Worm (Caenorhabditis elegans): ENCODE data around the gene C48D5.3.

The C48D5.3 gene

DNA sequence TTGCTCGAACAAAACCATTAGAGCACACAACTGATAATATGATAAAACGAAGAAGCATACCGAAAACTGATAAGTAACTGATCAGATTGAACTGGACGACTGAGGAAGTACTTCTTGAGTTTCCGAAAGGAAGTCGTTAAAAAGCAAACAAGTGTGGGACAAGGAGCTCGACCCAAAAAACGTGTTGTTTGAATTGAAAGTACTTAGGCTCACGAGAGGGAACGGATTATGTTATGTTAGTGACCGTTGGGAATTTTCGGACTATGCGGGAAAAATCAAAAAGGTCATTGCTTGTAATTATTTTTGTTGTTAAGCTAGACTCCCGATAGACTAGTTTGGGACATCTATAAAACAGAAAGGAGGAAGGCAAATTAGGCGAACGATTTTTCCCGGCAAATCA lies at the start of gene C48D5.3:
C48D5.3 (minus strand) TSS at position 101 of the 400 bp plus-strand sequence.
- no peak for TF ChIP-seq die-1 (tag; optimal IDR thresholded peaks at IDR 0.05)
- TF ChIP-seq lin-26 (GFP tag; IDR thresholded peaks at IDR 0.05), result no peak
- no peak for TF ChIP-seq mxl-1 (tag; optimal IDR thresholded peaks at IDR 0.05)
- TF ChIP-seq tbp1 (GFP tag; optimal IDR thresholded peaks at IDR 0.05), result no peak

DNA sequence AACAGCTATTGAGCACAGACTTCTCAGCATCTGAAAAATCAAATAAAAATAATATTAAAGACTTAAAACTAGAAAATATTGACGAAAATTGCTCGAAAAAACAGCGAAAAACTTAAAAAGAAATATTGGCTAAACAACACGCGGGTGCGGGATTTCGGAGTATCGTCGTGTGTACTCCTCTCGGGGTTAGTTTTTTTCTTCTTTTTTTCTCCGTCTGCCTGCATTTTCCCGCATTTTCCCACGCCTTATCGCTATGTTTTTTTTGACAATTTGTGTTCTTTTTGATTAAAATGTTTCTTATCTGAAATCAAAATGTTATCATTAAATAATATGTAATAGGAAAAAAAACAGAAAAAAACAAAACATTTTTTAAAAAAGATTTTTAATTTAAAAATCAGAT lies 48.8 kb upstream of the C48D5.3 start, which contains the start of gene mrps-31:
mrps-31 (minus strand) TSS at position 36 of the 400 bp plus-strand sequence.
- TF ChIP-seq lin-35 (GFP tag; optimal IDR thresholded peaks at IDR 0.05) (no peak), ama-1 (optimal IDR thresholded peaks at IDR 0.05) (no peak), ama-1 (GFP tag; optimal IDR thresholded peaks at IDR 0.05) (no peak), Y79H2A.3 (GFP tag; conservative IDR thresholded peaks at IDR 0.05) (no peak), B0035.1 (tag; optimal IDR thresholded peaks at IDR 0.05) (no peak), B0261.1 (tag; optimal IDR thresholded peaks at IDR 0.05) (no peak), ceh-58 (GFP tag; IDR thresholded peaks at IDR 0.05) (no peak), madf-8 (GFP tag; conservative IDR thresholded peaks at IDR 0.05) (no peak), ceh-91 (GFP tag; IDR thresholded peaks at IDR 0.05) (no peak), ets-4 (GFP tag; optimal IDR thresholded peaks at IDR 0.05) (no peak), nhr-120 (GFP tag; IDR thresholded peaks at IDR 0.05) (no peak), F49E8.2 (tag; optimal IDR thresholded peaks at IDR 0.05; ENCODE audit: insufficient read depth) (no peak), somi-1 (GFP tag; optimal IDR thresholded peaks at IDR 0.05) (no peak), nhr-179 (tag; optimal IDR thresholded peaks at IDR 0.05) (no peak), ekl-4 (GFP tag; IDR thresholded peaks at IDR 0.05) (no peak), gei-17 (GFP tag; optimal IDR thresholded peaks at IDR 0.05) (no peak), bed-2 (GFP tag; IDR thresholded peaks at IDR 0.05) (no peak), nhr-27 (tag; optimal IDR thresholded peaks at IDR 0.05) (no peak), madf-6 (GFP tag; IDR thresholded peaks at IDR 0.05) (0 out of 2 replicates have a peak, but pooled peaks have one; percentile 28), egl-44 (GFP tag; IDR thresholded peaks at IDR 0.05) (no peak), zfh-2 (GFP tag; conservative IDR thresholded peaks at IDR 0.05) (no peak), F52B5.7 (tag; optimal IDR thresholded peaks at IDR 0.05) (no peak), efl-1 (GFP tag; optimal IDR thresholded peaks at IDR 0.05) (peak; percentile 38), snpc-4 (GFP tag; optimal IDR thresholded peaks at IDR 0.05) (no peak), snpc-4 (tag; optimal IDR thresholded peaks at IDR 0.05) (peak in 1 of 4 experiments; percentile 7), pha-4 (tag; optimal IDR thresholded peaks at IDR 0.05) (no peak), tbx-9 (tag; optimal IDR thresholded peaks at IDR 0.05; ENCODE audit: borderline replicate concordance) (no peak), unc-130 (GFP tag; optimal IDR thresholded peaks at IDR 0.05) (no peak), K11D2.4 (GFP tag; IDR thresholded peaks at IDR 0.05) (no peak), hsf-1 (GFP tag; IDR thresholded peaks at IDR 0.05) (no peak), dpl-1 (GFP tag; optimal IDR thresholded peaks at IDR 0.05) (no peak), F39B2.1 (GFP tag; IDR thresholded peaks at IDR 0.05) (no peak), ztf-25 (GFP tag; IDR thresholded peaks at IDR 0.05) (no peak), T07F8.4 (tag; optimal IDR thresholded peaks at IDR 0.05) (no peak), ceh-40 (GFP tag; IDR thresholded peaks at IDR 0.05) (no peak), F33H1.4 (GFP tag; IDR thresholded peaks at IDR 0.05) (no peak), fkh-3 (tag; optimal IDR thresholded peaks at IDR 0.05) (no peak), lin-54 (GFP tag; optimal IDR thresholded peaks at IDR 0.05) (no peak), hlh-12 (tag; optimal IDR thresholded peaks at IDR 0.05) (no peak), ceh-100 (GFP tag; IDR thresholded peaks at IDR 0.05) (no peak), pbrm-1 (GFP tag; IDR thresholded peaks at IDR 0.05) (no peak), ztf-26 (tag; optimal IDR thresholded peaks at IDR 0.05) (no peak), egrh-3 (GFP tag; IDR thresholded peaks at IDR 0.05) (no peak), tlf-1 (GFP tag; optimal IDR thresholded peaks at IDR 0.05) (no peak), cebp-1 (GFP tag; IDR thresholded peaks at IDR 0.05) (no peak), cebp-1 (tag; optimal IDR thresholded peaks at IDR 0.05) (peak; percentile 49)

Measured in whole organism, young adult.